Fruit fly (Drosophila melanogaster): Measurements from ENCODE around the gene CG8132.

The CG8132 gene

dm6 chr3R:9393542-9394025, 7.7 kb upstream of the CG8132 start (continued):
- peak; percentile 62 for TF ChIP-seq Nf-YB (GFP tag; optimal IDR thresholded peaks at IDR 0.05)
- TF ChIP-seq abd-A (tag; optimal IDR thresholded peaks at IDR 0.05): no peak
- TF ChIP-seq unc-4 (GFP tag; IDR thresholded peaks at IDR 0.05; ENCODE audit: partially characterized antibody): no peak
- no peak for TF ChIP-seq Tbp (GFP tag; optimal IDR thresholded peaks at IDR 0.05)
- TF ChIP-seq CG13296 (GFP tag; optimal IDR thresholded peaks at IDR 0.05): peak; percentile 55
- no peak for TF ChIP-seq tx (GFP tag; optimal IDR thresholded peaks at IDR 0.05)
- TF ChIP-seq CG10274 (GFP tag; optimal IDR thresholded peaks at IDR 0.05): peak; percentile 38
- peak; percentile 67 for TF ChIP-seq CG10959 (GFP tag; IDR thresholded peaks at IDR 0.05)
- TF ChIP-seq CG2889 (GFP tag; IDR thresholded peaks at IDR 0.05): no peak
- TF ChIP-seq CG34224 (GFP tag; IDR thresholded peaks at IDR 0.05; ENCODE audit: partially characterized antibody): no peak
- no peak for TF ChIP-seq cato (GFP tag; optimal IDR thresholded peaks at IDR 0.05; ENCODE audit: borderline replicate concordance)
- TF ChIP-seq CG4404 (GFP tag; IDR thresholded peaks at IDR 0.05): peak; percentile 46; the same call in 1 of the 2 replicates
- TF ChIP-seq GATAe (GFP tag; conservative IDR thresholded peaks at IDR 0.05): no peak
- no peak for TF ChIP-seq h (optimal IDR thresholded peaks at IDR 0.05)
- no peak for TF ChIP-seq CG1792 (GFP tag; optimal IDR thresholded peaks at IDR 0.05)
- TF ChIP-seq CG3995 (GFP tag; optimal IDR thresholded peaks at IDR 0.05): no peak
- TF ChIP-seq BEAF-32 (GFP tag; optimal IDR thresholded peaks at IDR 0.05): no peak
- TF ChIP-seq lab (GFP tag; optimal IDR thresholded peaks at IDR 0.05): peak; percentile 84
- TF ChIP-seq aop (GFP tag; IDR thresholded peaks at IDR 0.05): 0 out of 2 replicates have a peak, but pooled peaks have one; percentile 23
- TF ChIP-seq Nf-YA (GFP tag; IDR thresholded peaks at IDR 0.05): 0 out of 2 replicates have a peak, but pooled peaks have one; percentile 12
- TF ChIP-seq HLHmδ (GFP tag; optimal IDR thresholded peaks at IDR 0.05): no peak
- peak; percentile 47 for TF ChIP-seq fd102C (GFP tag; optimal IDR thresholded peaks at IDR 0.05)
- TF ChIP-seq CG12071 (GFP tag; optimal IDR thresholded peaks at IDR 0.05): peak; percentile 65
- no peak for TF ChIP-seq br (optimal IDR thresholded peaks at IDR 0.05)
- TF ChIP-seq HmgD (GFP tag; optimal IDR thresholded peaks at IDR 0.05): no peak
- no peak for TF ChIP-seq Ravus (GFP tag; IDR thresholded peaks at IDR 0.05)
- TF ChIP-seq Xbp1 (GFP tag; optimal IDR thresholded peaks at IDR 0.05): peak; percentile 57
- TF ChIP-seq jing (GFP tag; optimal IDR thresholded peaks at IDR 0.05): peak; percentile 59
- TF ChIP-seq CG1529 (GFP tag; optimal IDR thresholded peaks at IDR 0.05): peak; percentile 67
- peak; percentile 37 for TF ChIP-seq ems (GFP tag; optimal IDR thresholded peaks at IDR 0.05)
- 0 out of 3 replicates have a peak, but pooled peaks have one; percentile 35 for TF ChIP-seq Optix (GFP tag; IDR thresholded peaks at IDR 0.05)
- TF ChIP-seq MTF-1 (GFP tag; optimal IDR thresholded peaks at IDR 0.05; ENCODE audit: borderline replicate concordance): peak; percentile 81
- peak; percentile 84 for TF ChIP-seq Med (GFP tag)
- peak; percentile 68 for TF ChIP-seq CG12104 (GFP tag; optimal IDR thresholded peaks at IDR 0.05)
- TF ChIP-seq Drgx (GFP tag; IDR thresholded peaks at IDR 0.05): peak; percentile 97
- peak; percentile 87 for TF ChIP-seq Spps (tag; optimal IDR thresholded peaks at IDR 0.05)
- TF ChIP-seq CG4820 (GFP tag; optimal IDR thresholded peaks at IDR 0.05): peak; percentile 58
- TF ChIP-seq Atf6 (GFP tag; IDR thresholded peaks at IDR 0.05): peak; percentile 67
- TF ChIP-seq chn (GFP tag; optimal IDR thresholded peaks at IDR 0.05): peak; percentile 33
- peak; percentile 73 for TF ChIP-seq CG12219 (GFP tag; optimal IDR thresholded peaks at IDR 0.05)
- peak; percentile 59 for TF ChIP-seq corto (GFP tag; optimal IDR thresholded peaks at IDR 0.05)
- TF ChIP-seq hkb (optimal IDR thresholded peaks at IDR 0.05): no peak
- peak; percentile 75 for TF ChIP-seq hkb (GFP tag; IDR thresholded peaks at IDR 0.05)
- TF ChIP-seq pnt (GFP tag; optimal IDR thresholded peaks at IDR 0.05): peak; percentile 46
- TF ChIP-seq CG3281 (GFP tag; optimal IDR thresholded peaks at IDR 0.05): peak; percentile 64
- TF ChIP-seq sens (GFP tag): peak; percentile 95
- TF ChIP-seq CG13123 (GFP tag; optimal IDR thresholded peaks at IDR 0.05): peak; percentile 52
- TF ChIP-seq bigmax (GFP tag; optimal IDR thresholded peaks at IDR 0.05): no peak
- TF ChIP-seq CG3407 (GFP tag; optimal IDR thresholded peaks at IDR 0.05): peak; percentile 72
- TF ChIP-seq CG12236 (GFP tag; optimal IDR thresholded peaks at IDR 0.05): no peak
- TF ChIP-seq CG6765 (GFP tag; optimal IDR thresholded peaks at IDR 0.05): peak; percentile 20
- TF ChIP-seq fru (optimal IDR thresholded peaks at IDR 0.05): no peak
